Fruit fly (Drosophila melanogaster) whole organism, wandering third instar larva: Measurements from ENCODE around the gene CG46430.

Source experiments
- CG9705 ChIP-seq: fragments of 200-800 bp; sonication (Bioruptor generic); optimal IDR thresholded peaks from 2 replicates; lab custom pipeline; 2018; ENCODE audit warnings: missing biosample characterization, mild to moderate bottlenecking, missing genetic modification characterization
- Hr78 ChIP-seq: fragments of >200 bp; optimal IDR thresholded peaks from 2 replicates; lab custom pipeline; 2017; ENCODE audit warnings: missing biosample characterization, missing genetic modification characterization
- Rel ChIP-seq, 2 experiments: fragments of 200-800 bp; sonication (Bioruptor generic) in 1 of 2; optimal IDR thresholded peaks; 2 replicates in 1 of 2; 3 replicates in 1 of 2; lab custom pipeline; 2016 to 2019; ENCODE audit warnings: mild to moderate bottlenecking in 2 of 2, missing biosample characterization in 2 of 2, missing genetic modification characterization in 2 of 2, moderate library complexity in 1 of 2
- br ChIP-seq: fragments of 200-800 bp; sonication (Bioruptor generic); optimal IDR thresholded peaks from 2 replicates; lab custom pipeline; 2016; ENCODE audit warnings: missing biosample characterization, missing genetic modification characterization
- dmrt93B ChIP-seq: fragments of 200-800 bp; sonication (Bioruptor generic); optimal IDR thresholded peaks from 2 replicates; lab custom pipeline; 2018; ENCODE audit warnings: missing biosample characterization, mild to moderate bottlenecking, missing genetic modification characterization
- pan ChIP-seq: fragments of >200 bp; optimal IDR thresholded peaks from 2 replicates; lab custom pipeline; 2017
- psq ChIP-seq: fragments of 200-800 bp; sonication (Bioruptor generic); optimal IDR thresholded peaks from 3 replicates; lab custom pipeline; 2017; ENCODE audit warnings: missing biosample characterization, mild to moderate bottlenecking, missing genetic modification characterization, moderate library complexity

DNA sequence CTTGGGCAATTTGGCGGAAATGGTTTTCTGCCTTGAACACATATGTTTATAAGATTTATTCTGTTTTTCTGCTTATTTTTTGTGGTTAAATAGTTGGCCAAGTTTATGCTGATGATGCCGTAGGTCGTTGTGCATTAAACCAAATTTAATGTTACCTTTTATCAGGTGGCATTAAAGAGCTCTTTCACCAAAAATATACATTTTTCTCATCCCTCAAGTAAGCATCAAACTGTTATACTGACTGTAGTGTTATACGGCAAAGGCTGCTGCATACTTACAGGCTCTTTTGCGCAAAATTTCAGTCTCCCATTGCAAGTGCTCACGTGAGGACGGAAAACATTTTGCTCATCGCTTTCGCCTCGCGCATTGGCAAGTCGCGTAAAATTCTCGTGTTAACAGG, 2.8 kb downstream of the CG46430 start, which contains the start of gene Rbfox1:
- TF ChIP-seq psq (GFP tag; lab: Kevin White, UChicago) (no peak), br (GFP tag; lab: Kevin White, UChicago) (no peak), Hr78 (no peak), Rel (GFP tag; optimal IDR thresholded peaks at IDR 0.05; lab: Kevin White, UChicago) (no peak), Rel (tag; optimal IDR thresholded peaks at IDR 0.05; lab: Kevin White, UChicago) (no peak), pan (no peak), dmrt93B (GFP tag; lab: Kevin White, UChicago) (no peak), CG9705 (GFP tag; lab: Kevin White, UChicago) (no peak)
